Fruit fly (Drosophila melanogaster) whole organism, embryonic: ENCODE results near the gene CG5928.

Experiments used
- ATbp ChIP-seq: fragments of 200-800 bp; sonication (Bioruptor generic); optimal IDR thresholded peaks from 2 replicates; lab custom pipeline; 2017; ENCODE audit warnings: missing biosample characterization, mild to moderate bottlenecking, missing genetic modification characterization, missing genetic modification reagents
- Bteb2 ChIP-seq: fragments of 200-800 bp; sonication (Bioruptor generic); optimal IDR thresholded peaks from 2 replicates; lab custom pipeline; 2016; ENCODE audit warnings: missing biosample characterization, missing genetic modification characterization
- CG10274 ChIP-seq: fragments of 200-800 bp; sonication (Bioruptor generic); optimal IDR thresholded peaks from 3 replicates; lab custom pipeline; 2017; ENCODE audit warnings: missing biosample characterization, mild to moderate bottlenecking, missing genetic modification characterization
- CG11085 ChIP-seq: fragments of 200-800 bp; sonication (Bioruptor generic); IDR thresholded peaks from 2 replicates; pipeline ENCODE4 v1.3.6; 2022; ENCODE audit warnings: missing biosample characterization, missing genetic modification characterization
- CG11093 ChIP-seq: fragments of 200-800 bp; sonication (Bioruptor generic); IDR thresholded peaks from 3 replicates; pipeline ENCODE4 v1.3.6; 2022; ENCODE audit warnings: missing biosample characterization, missing genetic modification characterization
- CG11247 ChIP-seq: fragments of 200-800 bp; sonication (Bioruptor generic); IDR thresholded peaks from 2 replicates; pipeline ENCODE4 v1.3.6; 2022; ENCODE audit warnings: missing biosample characterization, missing genetic modification characterization
- CG12769 ChIP-seq: fragments of 200-800 bp; sonication (Bioruptor generic); optimal IDR thresholded peaks from 2 replicates; lab custom pipeline; 2019; ENCODE audit warnings: missing biosample characterization, mild to moderate bottlenecking, missing genetic modification characterization, moderate library complexity
- CG15696 ChIP-seq: fragments of 200-800 bp; sonication (Bioruptor generic); optimal IDR thresholded peaks from 2 replicates; lab custom pipeline; 2019; ENCODE audit warnings: missing biosample characterization, mild to moderate bottlenecking, missing genetic modification characterization, moderate library complexity
- CG16813 ChIP-seq: fragments of 200-800 bp; sonication (Bioruptor generic); IDR thresholded peaks from 3 replicates; pipeline ENCODE4 v1.3.6; 2022; ENCODE audit warnings: missing biosample characterization, missing genetic modification characterization; ENCODE audit not compliant: partially characterized antibody
- CG17359 ChIP-seq: fragments of 200-800 bp; sonication (Bioruptor generic); optimal IDR thresholded peaks from 3 replicates; lab custom pipeline; 2018; ENCODE audit warnings: missing biosample characterization, mild to moderate bottlenecking, missing genetic modification characterization, moderate library complexity
- CG30403 ChIP-seq: fragments of 200-800 bp; sonication (Bioruptor generic); optimal IDR thresholded peaks from 3 replicates; lab custom pipeline; 2016; ENCODE audit warnings: missing biosample characterization, missing genetic modification characterization
- CG3163 ChIP-seq: fragments of 200-800 bp; sonication (Bioruptor generic); optimal IDR thresholded peaks from 3 replicates; lab custom pipeline; 2016; ENCODE audit warnings: missing biosample characterization, missing genetic modification characterization
- CG32772 ChIP-seq: fragments of 200-800 bp; sonication (Bioruptor generic); IDR thresholded peaks from 2 replicates; pipeline ENCODE4 v1.3.6; 2022; ENCODE audit warnings: missing biosample characterization, missing genetic modification characterization
- CG5245 ChIP-seq: fragments of 200-800 bp; sonication (Bioruptor generic); optimal IDR thresholded peaks from 3 replicates; lab custom pipeline; 2016; ENCODE audit warnings: missing biosample characterization, missing genetic modification characterization
- CG5953 ChIP-seq: fragments of 200-800 bp; sonication (Bioruptor generic); IDR thresholded peaks from 2 replicates; pipeline ENCODE4 v1.3.6; 2022; ENCODE audit warnings: missing biosample characterization, missing genetic modification characterization
- CG6272 ChIP-seq: fragments of 200-800 bp; sonication (Bioruptor generic); IDR thresholded peaks from 2 replicates; pipeline ENCODE4 v1.3.6; 2022; ENCODE audit warnings: missing biosample characterization, missing genetic modification characterization
- CG8290 ChIP-seq, 3 experiments: fragments of 200-800 bp; sonication (Bioruptor generic); optimal IDR thresholded peaks; 2 replicates each; lab custom pipeline; 2016 to 2019; ENCODE audit warnings: missing biosample characterization in 3 of 3, missing genetic modification characterization in 3 of 3, mild to moderate bottlenecking in 2 of 3, moderate library complexity in 1 of 3
- CG8359 ChIP-seq: fragments of 200-800 bp; sonication (Bioruptor generic); optimal IDR thresholded peaks from 2 replicates; lab custom pipeline; 2017; ENCODE audit warnings: missing biosample characterization, mild to moderate bottlenecking, missing genetic modification characterization, borderline replicate concordance
- CG9932 ChIP-seq: fragments of 200-800 bp; sonication (Bioruptor generic); IDR thresholded peaks from 2 replicates; pipeline ENCODE4 v1.3.6; 2022; ENCODE audit warnings: missing biosample characterization, missing genetic modification characterization
- Doc2 ChIP-seq: fragments of 200-800 bp; sonication (Bioruptor generic); IDR thresholded peaks from 2 replicates; pipeline ENCODE4 v1.3.6; 2022; ENCODE audit warnings: missing biosample characterization, missing genetic modification characterization
- E2f1 ChIP-seq: fragments of 200-800 bp; sonication (Bioruptor generic); IDR thresholded peaks from 2 replicates; pipeline ENCODE4 v1.3.6; 2022; ENCODE audit warnings: missing biosample characterization, missing genetic modification characterization
- ERR ChIP-seq: fragments of 200-800 bp; sonication (Bioruptor generic); optimal IDR thresholded peaks from 2 replicates; lab custom pipeline; 2016; ENCODE audit warnings: missing biosample characterization, missing genetic modification characterization
- Gug ChIP-seq: fragments of 200-800 bp; sonication (Bioruptor generic); IDR thresholded peaks from 4 replicates; pipeline ENCODE4 v1.3.6; 2022; ENCODE audit warnings: missing biosample characterization, missing genetic modification characterization
- HHEX ChIP-seq: fragments of 200-800 bp; sonication (Bioruptor generic); optimal IDR thresholded peaks from 3 replicates; lab custom pipeline; 2017; ENCODE audit warnings: missing biosample characterization, mild to moderate bottlenecking, missing genetic modification characterization, missing genetic modification reagents
- HLH3B ChIP-seq: fragments of 200-800 bp; sonication (Bioruptor generic); IDR thresholded peaks from 2 replicates; pipeline ENCODE4 v1.3.6; 2022; ENCODE audit warnings: missing biosample characterization, missing genetic modification characterization
- Hmr ChIP-seq: fragments of 200-800 bp; sonication (Bioruptor generic); optimal IDR thresholded peaks from 3 replicates; lab custom pipeline; 2017; ENCODE audit warnings: mild to moderate bottlenecking, missing biosample characterization, missing genetic modification reagents, missing genetic modification characterization
- Hr51 ChIP-seq, 2 experiments: fragments of 200-800 bp; sonication (Bioruptor generic); optimal IDR thresholded peaks; 2 replicates in 1 of 2; 3 replicates in 1 of 2; lab custom pipeline; 2016 to 2018; ENCODE audit warnings: missing biosample characterization in 2 of 2, missing genetic modification characterization in 2 of 2, mild to moderate bottlenecking in 1 of 2, moderate library complexity in 1 of 2
- Kr ChIP-seq: fragments of 200-800 bp; sonication (Bioruptor generic); optimal IDR thresholded peaks from 2 replicates; lab custom pipeline; 2017; ENCODE audit warnings: missing biosample characterization, mild to moderate bottlenecking, missing genetic modification characterization
- Lpt ChIP-seq: fragments of >200 bp; optimal IDR thresholded peaks from 2 replicates; lab custom pipeline; 2018; ENCODE audit warnings: missing biosample characterization, missing genetic modification characterization
- MTF-1 ChIP-seq: fragments of 200-800 bp; sonication (Bioruptor generic); optimal IDR thresholded peaks from 2 replicates; lab custom pipeline; 2018; ENCODE audit warnings: missing biosample characterization, mild to moderate bottlenecking, missing genetic modification characterization, borderline replicate concordance
- Scr ChIP-seq: fragments of 200-800 bp; sonication (Bioruptor generic); IDR thresholded peaks from 2 replicates; pipeline ENCODE4 v1.3.6; 2022; ENCODE audit warnings: missing biosample characterization, missing genetic modification characterization; ENCODE audit not compliant: partially characterized antibody
- Sox102F ChIP-seq: fragments of 200-800 bp; sonication (Bioruptor generic); optimal IDR thresholded peaks from 2 replicates; lab custom pipeline; 2018; ENCODE audit warnings: missing biosample characterization, mild to moderate bottlenecking, missing genetic modification characterization, moderate library complexity
- ara ChIP-seq: fragments of 200-800 bp; sonication (Bioruptor generic); IDR thresholded peaks from 2 replicates; pipeline ENCODE4 v1.3.6; 2022; ENCODE audit warnings: missing biosample characterization, missing genetic modification characterization
- ato ChIP-seq: fragments of 200-800 bp; sonication (Bioruptor generic); IDR thresholded peaks from 2 replicates; pipeline ENCODE4 v1.3.6; 2022; ENCODE audit warnings: missing biosample characterization, missing genetic modification characterization; ENCODE audit not compliant: partially characterized antibody
- bigmax ChIP-seq: fragments of 200-800 bp; sonication (Bioruptor generic); optimal IDR thresholded peaks from 2 replicates; lab custom pipeline; 2018; ENCODE audit warnings: missing biosample characterization, mild to moderate bottlenecking, missing genetic modification characterization
- dm ChIP-seq: fragments of 200-800 bp; sonication (Bioruptor generic); optimal IDR thresholded peaks from 3 replicates; lab custom pipeline; 2016; ENCODE audit warnings: missing biosample characterization, missing genetic modification characterization
- dmrt99B ChIP-seq: fragments of 200-800 bp; sonication (Bioruptor generic); optimal IDR thresholded peaks from 2 replicates; lab custom pipeline; 2018; ENCODE audit warnings: missing biosample characterization, mild to moderate bottlenecking, missing genetic modification characterization, moderate library complexity
- emc ChIP-seq: fragments of 200-800 bp; sonication (Bioruptor generic); optimal IDR thresholded peaks from 2 replicates; lab custom pipeline; 2016; ENCODE audit warnings: missing biosample characterization, missing genetic modification characterization
- gt ChIP-seq: fragments of 200-800 bp; sonication (Bioruptor generic); IDR thresholded peaks from 2 replicates; pipeline ENCODE4 v1.3.6; 2022; ENCODE audit warnings: missing biosample characterization, missing genetic modification characterization
- jing ChIP-seq: fragments of 200-800 bp; sonication (Bioruptor generic); optimal IDR thresholded peaks from 2 replicates; lab custom pipeline; 2018; ENCODE audit warnings: missing biosample characterization, mild to moderate bottlenecking, missing genetic modification characterization
- otp ChIP-seq: fragments of 200-800 bp; sonication (Bioruptor generic); IDR thresholded peaks from 3 replicates; pipeline ENCODE4, ENCODE4 v1.3.6; 2022; ENCODE audit warnings: missing biosample characterization, missing genetic modification characterization
- p53 ChIP-seq: fragments of 200-800 bp; sonication (Bioruptor generic); optimal IDR thresholded peaks from 2 replicates; lab custom pipeline; 2016; ENCODE audit warnings: missing biosample characterization, missing genetic modification characterization
- psq ChIP-seq: fragments of 200-800 bp; sonication (Bioruptor generic); optimal IDR thresholded peaks from 2 replicates; lab custom pipeline; 2017; ENCODE audit warnings: missing biosample characterization, missing genetic modification characterization
- scrt ChIP-seq: fragments of 200-800 bp; sonication (Bioruptor generic); optimal IDR thresholded peaks from 2 replicates; lab custom pipeline; 2018; ENCODE audit warnings: missing biosample characterization, mild to moderate bottlenecking, missing genetic modification characterization, moderate library complexity
- slp2 ChIP-seq: fragments of 200-800 bp; sonication (Bioruptor generic); optimal IDR thresholded peaks from 2 replicates; lab custom pipeline; 2016; ENCODE audit warnings: missing biosample characterization, missing genetic modification characterization
- sqz ChIP-seq: fragments of 200-800 bp; sonication (Bioruptor generic); optimal IDR thresholded peaks from 3 replicates; lab custom pipeline; 2018; ENCODE audit warnings: missing biosample characterization, mild to moderate bottlenecking, missing genetic modification characterization
- tll ChIP-seq, 2 experiments: fragments of 200-800 bp in 1 of 2; fragments of >200 bp in 1 of 2; sonication (Bioruptor generic) in 1 of 2; optimal IDR thresholded peaks; 2 replicates each; lab custom pipeline; 2017 to 2019; ENCODE audit warnings: missing biosample characterization in 2 of 2, missing genetic modification characterization in 2 of 2, mild to moderate bottlenecking in 1 of 2, moderate library complexity in 1 of 2
- toy ChIP-seq: fragments of 200-800 bp; sonication (Bioruptor generic); IDR thresholded peaks from 2 replicates; pipeline ENCODE4 v1.3.6; 2022; ENCODE audit warnings: missing biosample characterization, missing genetic modification characterization
- wek ChIP-seq: fragments of 200-800 bp; sonication (Bioruptor generic); optimal IDR thresholded peaks from 3 replicates; lab custom pipeline; 2018; ENCODE audit warnings: missing biosample characterization, mild to moderate bottlenecking, missing genetic modification characterization, moderate library complexity
- yki ChIP-seq: fragments of >200 bp; optimal IDR thresholded peaks from 3 replicates; lab custom pipeline; 2018

CG5928 gene

dm6 chrX:6109872-6110271 is 42.1 kb downstream of the CG5928 start (continued):
- TF ChIP-seq CG30403 = peak; percentile 22
- no peak for TF ChIP-seq CG11093 (GFP tag; lab: Robert Waterston, UW)
- TF ChIP-seq ato (GFP tag; lab: Robert Waterston, UW) = no peak
- TF ChIP-seq ATbp (GFP tag; lab: Kevin White, UChicago) = no peak
- TF ChIP-seq Hr51 (GFP tag; optimal IDR thresholded peaks at IDR 0.05; lab: Kevin White, UChicago) = no peak
- peak; percentile 19 for TF ChIP-seq HHEX (GFP tag; lab: Kevin White, UChicago)
- 0 out of 3 replicates have a peak, but pooled peaks have one; percentile 47 for TF ChIP-seq otp (GFP tag; lab: Robert Waterston, UW)
- no peak for TF ChIP-seq dmrt99B (tag; lab: Kevin White, UChicago)
- peak; percentile 69 for TF ChIP-seq CG6272 (GFP tag; lab: Robert Waterston, UW)
- peak; percentile 58 for TF ChIP-seq CG9932 (GFP tag; lab: Robert Waterston, UW)
- TF ChIP-seq emc (GFP tag; lab: Kevin White, UChicago) = no peak
- TF ChIP-seq jing = no peak
- TF ChIP-seq MTF-1 (GFP tag; lab: Kevin White, UChicago) = peak; percentile 16
- TF ChIP-seq bigmax = no peak
- no peak for TF ChIP-seq scrt (GFP tag; lab: Kevin White, UChicago)
- TF ChIP-seq slp2 (GFP tag; lab: Kevin White, UChicago) = no peak
- TF ChIP-seq CG11085 = peak; percentile 67
- peak; percentile 14 for TF ChIP-seq CG3163
- TF ChIP-seq CG15696 (tag; lab: Kevin White, UChicago) = peak; percentile 55
- TF ChIP-seq sqz = no peak
- TF ChIP-seq CG17359 (tag; lab: Kevin White, UChicago) = no peak
- no peak for TF ChIP-seq Sox102F
- no peak for TF ChIP-seq CG5953 (GFP tag; lab: Robert Waterston, UW)
- TF ChIP-seq Scr = no peak
- no peak for TF ChIP-seq Bteb2
- no peak for TF ChIP-seq psq (GFP tag; lab: Kevin White, UChicago)
- no peak for TF ChIP-seq Doc2
- peak; percentile 36; the same call in 1 of the 3 replicates for TF ChIP-seq CG16813
- TF ChIP-seq ERR (GFP tag; lab: Kevin White, UChicago) = no peak
- peak; percentile 49; the same call in 1 of the 2 replicates for TF ChIP-seq HLH3B
- TF ChIP-seq toy (GFP tag; lab: Robert Waterston, UW) = no peak; the same call in 1 of the 2 replicates
- TF ChIP-seq CG5245 (GFP tag; lab: Kevin White, UChicago) = peak; percentile 29
- no peak for TF ChIP-seq CG12769
- TF ChIP-seq dm (GFP tag; lab: Kevin White, UChicago) = no peak
- no peak for TF ChIP-seq Kr (GFP tag; lab: Kevin White, UChicago)
- peak; percentile 59 for TF ChIP-seq CG11247 (GFP tag; lab: Robert Waterston, UW)
- TF ChIP-seq CG8290 (GFP tag; optimal IDR thresholded peaks at IDR 0.05; lab: Kevin White, UChicago) = peak; percentile 60
- TF ChIP-seq CG8290 (tag; optimal IDR thresholded peaks at IDR 0.05; lab: Kevin White, UChicago) = no peak
- TF ChIP-seq CG8359 = no peak
- no peak for TF ChIP-seq p53 (GFP tag; lab: Kevin White, UChicago)
- TF ChIP-seq CG32772 (GFP tag; lab: Robert Waterston, UW) = peak; percentile 66
- TF ChIP-seq ara = peak; percentile 44; the same call in 1 of the 2 replicates
- peak; percentile 37; the same call in 1 of the 2 replicates for TF ChIP-seq E2f1 (GFP tag; lab: Robert Waterston, UW)
- TF ChIP-seq wek (GFP tag; lab: Kevin White, UChicago) = no peak
- peak; percentile 49 for TF ChIP-seq Hmr
- no peak for TF ChIP-seq tll (GFP tag; optimal IDR thresholded peaks at IDR 0.05; lab: Kevin White, UChicago)
- TF ChIP-seq Gug (GFP tag; lab: Robert Waterston, UW) = peak; percentile 52; the same call in 1 of the 4 replicates
- no peak for TF ChIP-seq gt
- TF ChIP-seq CG10274 (GFP tag; lab: Kevin White, UChicago) = no peak
- TF ChIP-seq Lpt (GFP tag; lab: Kevin White, UChicago) = no peak
- no peak for TF ChIP-seq yki (lab: Kevin White, UChicago)
